Fruit fly (Drosophila melanogaster): ENCODE data around the gene usp.

usp gene

dm6 chrX:2032821-2033436 is 9.2 kb downstream of the usp start:
- TF ChIP-seq noc (tag; optimal IDR thresholded peaks at IDR 0.05): no peak

- no peak for TF ChIP-seq noc (tag; optimal IDR thresholded peaks at IDR 0.05)
Measured at dm6 chrX:2032160-2032801, 9.8 kb downstream of the usp start.

- TF ChIP-seq noc (tag; optimal IDR thresholded peaks at IDR 0.05): no peak
Measured at dm6 chrX:2031308-2031707, 10.8 kb downstream of the usp start.

- TF ChIP-seq noc (tag; optimal IDR thresholded peaks at IDR 0.05): no peak
Measured at dm6 chrX:2024819-2025218, 17.3 kb downstream of the usp start.

- no peak for TF ChIP-seq noc (tag; optimal IDR thresholded peaks at IDR 0.05)
Measured at dm6 chrX:2013365-2013764, 28.7 kb downstream of the usp start.

dm6 chrX:2012837-2013236 is 29.3 kb downstream of the usp start:
- peak; percentile 80 for TF ChIP-seq noc (tag; optimal IDR thresholded peaks at IDR 0.05)

- TF ChIP-seq noc (tag; optimal IDR thresholded peaks at IDR 0.05): no peak
Measured at dm6 chrX:2012121-2012452, 30.0 kb downstream of the usp start.

dm6 chrX:2011288-2012120 is 30.6 kb downstream of the usp start:
- no peak for TF ChIP-seq noc (tag; optimal IDR thresholded peaks at IDR 0.05)

dm6 chrX:2010010-2010873 is 31.9 kb downstream of the usp start, which contains the start of gene east:
east (plus strand) TSS chrX:2010860.
- TF ChIP-seq noc (tag; optimal IDR thresholded peaks at IDR 0.05): no peak

dm6 chrX:2009453-2010009 is 32.6 kb downstream of the usp start:
- peak; percentile 46 for TF ChIP-seq noc (tag; optimal IDR thresholded peaks at IDR 0.05)

- TF ChIP-seq noc (tag; optimal IDR thresholded peaks at IDR 0.05): no peak
Measured at dm6 chrX:2008953-2009452, 33.1 kb downstream of the usp start, which contains the start of gene PIG-K. PIG-K (minus strand) TSS chrX:2009364.

- TF ChIP-seq noc (tag; optimal IDR thresholded peaks at IDR 0.05): no peak
Measured at dm6 chrX:2005840-2006239, 36.3 kb downstream of the usp start.

- no peak for TF ChIP-seq noc (tag; optimal IDR thresholded peaks at IDR 0.05)
Measured at dm6 chrX:2004114-2004513, 38.0 kb downstream of the usp start.

- TF ChIP-seq noc (tag; optimal IDR thresholded peaks at IDR 0.05): no peak
Measured at dm6 chrX:2001057-2001456, 41.1 kb downstream of the usp start.

dm6 chrX:1995653-1996052 is 46.5 kb downstream of the usp start:
- peak; percentile 24 for TF ChIP-seq noc (tag; optimal IDR thresholded peaks at IDR 0.05)
